Worm (Caenorhabditis elegans) whole organism, midembryonic: Measurements from ENCODE around the gene Y48B6A.13.

ENCODE experiments used
- T22C8.4 ChIP-seq: fragments of 200-800 bp; sonication (Bioruptor generic); IDR thresholded peaks from 2 replicates; pipeline ENCODE4 v1.3.6; 2022; ENCODE audit warnings: missing genetic modification characterization, missing compliant biosample characterization
- cog-1 ChIP-seq: sonication (generic microtip); optimal IDR thresholded peaks from 2 replicates; lab custom pipeline; 2016; ENCODE audit warnings: missing genetic modification characterization, missing compliant biosample characterization
- flt-1 ChIP-seq: fragments of 200-800 bp; sonication (Bioruptor generic); IDR thresholded peaks from 2 replicates; pipeline ENCODE4 v1.3.6; 2022; ENCODE audit warnings: missing genetic modification characterization, missing compliant biosample characterization
- klf-2 ChIP-seq: fragments of 200-800 bp; sonication (Bioruptor generic); conservative IDR thresholded peaks from 2 replicates; pipeline ENCODE4 v1.3.6; 2022; ENCODE audit warnings: missing genetic modification reagents, missing genetic modification characterization, missing compliant biosample characterization
- ref-1 ChIP-seq: fragments of 200-800 bp; sonication (Bioruptor generic); conservative IDR thresholded peaks from 2 replicates; pipeline ENCODE4 v1.3.6; 2022; ENCODE audit warnings: missing genetic modification reagents, missing genetic modification characterization, missing compliant biosample characterization
- ztf-29 ChIP-seq: fragments of 200-800 bp; sonication (Bioruptor generic); IDR thresholded peaks from 2 replicates; pipeline ENCODE4 v1.3.6; 2022; ENCODE audit warnings: missing genetic modification reagents, missing genetic modification characterization, missing compliant biosample characterization

ce11 chrII:14187456-14187855, 38.6 kb downstream of the Y48B6A.13 start:
- TF ChIP-seq cog-1: no peak
- TF ChIP-seq ztf-29 (GFP tag; lab: Robert Waterston, UW): no peak
- no peak for TF ChIP-seq klf-2 (GFP tag; lab: Robert Waterston, UW)
- no peak for TF ChIP-seq flt-1 (GFP tag; lab: Robert Waterston, UW)
- TF ChIP-seq T22C8.4 (GFP tag; lab: Robert Waterston, UW): no peak
- TF ChIP-seq ref-1 (GFP tag; lab: Robert Waterston, UW): no peak
